Worm (Caenorhabditis elegans) whole organism, late embryonic: ENCODE results near the gene msp-64.

ENCODE experiments used
- ahr-1 ChIP-seq: sonication (generic microtip); optimal IDR thresholded peaks from 2 replicates; lab custom pipeline; 2016; ENCODE audit warnings: missing genetic modification characterization, missing compliant biosample characterization
- dmd-4 ChIP-seq: sonication (generic microtip); optimal IDR thresholded peaks from 2 replicates; lab custom pipeline; 2016; ENCODE audit warnings: borderline replicate concordance, missing genetic modification characterization, missing compliant biosample characterization
- ets-4 ChIP-seq: sonication (generic microtip); optimal IDR thresholded peaks from 2 replicates; lab custom pipeline; 2016; ENCODE audit warnings: missing genetic modification characterization, missing compliant biosample characterization
- nfya-1 ChIP-seq: sonication (generic microtip); optimal IDR thresholded peaks from 2 replicates; lab custom pipeline; 2017; ENCODE audit warnings: missing genetic modification characterization, mild to moderate bottlenecking, missing compliant biosample characterization, antibody characterized with exemption, moderate library complexity
- odd-2 ChIP-seq: sonication (generic microtip); optimal IDR thresholded peaks from 2 replicates; lab custom pipeline; 2017; ENCODE audit warnings: antibody characterized with exemption, mild to moderate bottlenecking, missing genetic modification characterization, missing compliant biosample characterization
- pha-4 ChIP-seq: fragments of 150-350 bp; optimal IDR thresholded peaks from 2 replicates; lab custom pipeline; 2018; ENCODE audit warnings: missing biosample characterization, missing genetic modification reagents, missing genetic modification characterization
- pqm-1 ChIP-seq: sonication (generic microtip); optimal IDR thresholded peaks from 2 replicates; lab custom pipeline; 2016; ENCODE audit warnings: missing genetic modification characterization, missing compliant biosample characterization
- pros-1 ChIP-seq: fragments of 150-350 bp; optimal IDR thresholded peaks from 2 replicates; lab custom pipeline; 2014; ENCODE audit warnings: missing biosample characterization, missing genetic modification reagents, missing genetic modification characterization
- sox-4 ChIP-seq: sonication (generic microtip); optimal IDR thresholded peaks from 2 replicates; lab custom pipeline; 2017; ENCODE audit warnings: mild to moderate bottlenecking, missing genetic modification characterization, inconsistent platforms, missing compliant biosample characterization
- tbx-2 ChIP-seq: sonication (generic microtip); optimal IDR thresholded peaks from 2 replicates; lab custom pipeline; 2016; ENCODE audit warnings: missing genetic modification characterization, missing compliant biosample characterization
- unc-42 ChIP-seq: sonication (generic microtip); optimal IDR thresholded peaks from 2 replicates; lab custom pipeline; 2016; ENCODE audit warnings: missing genotype, missing genetic modification characterization, missing compliant biosample characterization

- no peak for TF ChIP-seq unc-42 (tag; lab: Kevin White, UChicago)
- TF ChIP-seq nfya-1: peak; percentile 28
- no peak for TF ChIP-seq ets-4 (tag; lab: Kevin White, UChicago)
- TF ChIP-seq ahr-1 (tag; lab: Kevin White, UChicago): no peak
- TF ChIP-seq sox-4 (tag; lab: Kevin White, UChicago): no peak
- no peak for TF ChIP-seq tbx-2 (tag; lab: Kevin White, UChicago)
- TF ChIP-seq pros-1: no peak
- no peak for TF ChIP-seq pqm-1 (tag; lab: Kevin White, UChicago)
- no peak for TF ChIP-seq odd-2
- no peak for TF ChIP-seq dmd-4 (tag; lab: Kevin White, UChicago)
- no peak for TF ChIP-seq pha-4 (tag; lab: Kevin White, UChicago)
Observed at ce11 chrII:5839227-5839626, 29.1 kb upstream of the msp-64 start, which contains the start of gene ZK1248.19.
